Worm (Caenorhabditis elegans): Measurements from ENCODE around the gene T07C4.12.

T07C4.12 gene

ce11 chrIII:10358751-10359150, 26.3 kb upstream of the T07C4.12 start:
- TF ChIP-seq nhr-12 (tag; optimal IDR thresholded peaks at IDR 0.05) (no peak), ces-1 (GFP tag; optimal IDR thresholded peaks at IDR 0.05) (peak; percentile 21), lsy-2 (tag; optimal IDR thresholded peaks at IDR 0.05) (no peak), unc-39 (tag; optimal IDR thresholded peaks at IDR 0.05) (no peak)

DNA sequence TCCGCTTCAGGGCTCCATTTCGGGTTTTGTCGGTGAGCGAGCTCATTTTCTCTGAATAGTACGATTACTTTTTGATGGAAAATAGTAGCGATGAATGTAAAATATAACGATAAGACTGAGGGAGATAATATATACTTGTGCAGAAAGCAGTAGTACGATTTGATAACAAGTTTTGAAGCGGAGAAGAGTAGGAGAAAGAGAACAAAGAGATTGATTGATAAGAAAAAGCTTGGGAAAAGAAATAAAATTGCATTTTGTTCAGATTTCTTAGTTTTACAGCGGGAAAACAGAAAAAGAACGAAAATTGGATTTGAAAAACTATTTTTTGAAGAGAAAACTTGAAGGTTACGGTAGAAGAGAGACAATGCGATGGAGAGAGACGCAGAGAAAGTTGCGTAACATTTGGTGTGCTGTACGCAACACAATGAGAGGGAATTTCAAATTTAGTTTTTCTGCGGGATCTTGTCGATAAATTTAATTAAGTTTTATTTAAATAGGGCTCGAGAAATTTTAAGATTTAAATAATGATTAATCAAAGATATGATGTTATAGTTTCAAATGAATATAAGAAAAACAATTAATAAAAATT, 25.2 kb upstream of the T07C4.12 start, which contains the start of gene umps-1:
TSS of gene umps-1 (minus strand) at position 51 of the 589 bp plus-strand sequence.
- TF ChIP-seq ceh-83 (GFP tag; optimal IDR thresholded peaks at IDR 0.05): no peak
- TF ChIP-seq lsy-2 (tag; optimal IDR thresholded peaks at IDR 0.05): peak; percentile 94
- peak; percentile 93 for TF ChIP-seq zip-8 (tag; optimal IDR thresholded peaks at IDR 0.05)

- TF ChIP-seq pha-4 (tag; optimal IDR thresholded peaks at IDR 0.05) (no peak), snpc-4 (tag; optimal IDR thresholded peaks at IDR 0.05) (no peak), unc-39 (tag; optimal IDR thresholded peaks at IDR 0.05) (no peak), hlh-1 (tag; optimal IDR thresholded peaks at IDR 0.05) (no peak), flh-1 (GFP tag; optimal IDR thresholded peaks at IDR 0.05) (no peak), elt-3 (tag; optimal IDR thresholded peaks at IDR 0.05) (no peak), mls-2 (tag; optimal IDR thresholded peaks at IDR 0.05) (no peak), nhr-2 (tag; optimal IDR thresholded peaks at IDR 0.05) (no peak), ceh-43 (GFP tag; optimal IDR thresholded peaks at IDR 0.05) (no peak), ham-2 (GFP tag; optimal IDR thresholded peaks at IDR 0.05) (no peak), tbx-8 (GFP tag; optimal IDR thresholded peaks at IDR 0.05) (no peak), zip-8 (tag; optimal IDR thresholded peaks at IDR 0.05) (no peak), cnd-1 (tag; optimal IDR thresholded peaks at IDR 0.05) (no peak), nhr-76 (tag; optimal IDR thresholded peaks at IDR 0.05) (no peak), elt-1 (tag; optimal IDR thresholded peaks at IDR 0.05; ENCODE audit: borderline replicate concordance, insufficient read depth) (no peak), ceh-83 (GFP tag; optimal IDR thresholded peaks at IDR 0.05) (no peak)
Measured at ce11 chrIII:10355382-10355781, 22.9 kb upstream of the T07C4.12 start, which contains the start of gene spp-1. Gene spp-1, minus strand, starts transcription at chrIII:10355668.

ce11 chrIII:10354591-10354990, 22.1 kb upstream of the T07C4.12 start:
- TF ChIP-seq elt-3 (tag; optimal IDR thresholded peaks at IDR 0.05) (no peak), mep-1 (tag; optimal IDR thresholded peaks at IDR 0.05) (no peak), zip-8 (tag; optimal IDR thresholded peaks at IDR 0.05) (no peak), nhr-76 (tag; optimal IDR thresholded peaks at IDR 0.05) (no peak), mls-2 (tag; optimal IDR thresholded peaks at IDR 0.05) (no peak), unc-62 (GFP tag; optimal IDR thresholded peaks at IDR 0.05) (no peak), unc-39 (tag; optimal IDR thresholded peaks at IDR 0.05) (no peak), ztf-11 (tag; optimal IDR thresholded peaks at IDR 0.05) (no peak), unc-120 (tag; optimal IDR thresholded peaks at IDR 0.05; ENCODE audit: poor library complexity, severe bottlenecking) (no peak), ceh-83 (GFP tag; optimal IDR thresholded peaks at IDR 0.05) (no peak), nhr-12 (tag; optimal IDR thresholded peaks at IDR 0.05) (no peak), bed-3 (GFP tag; optimal IDR thresholded peaks at IDR 0.05) (no peak), nhr-2 (tag; optimal IDR thresholded peaks at IDR 0.05) (no peak)

DNA sequence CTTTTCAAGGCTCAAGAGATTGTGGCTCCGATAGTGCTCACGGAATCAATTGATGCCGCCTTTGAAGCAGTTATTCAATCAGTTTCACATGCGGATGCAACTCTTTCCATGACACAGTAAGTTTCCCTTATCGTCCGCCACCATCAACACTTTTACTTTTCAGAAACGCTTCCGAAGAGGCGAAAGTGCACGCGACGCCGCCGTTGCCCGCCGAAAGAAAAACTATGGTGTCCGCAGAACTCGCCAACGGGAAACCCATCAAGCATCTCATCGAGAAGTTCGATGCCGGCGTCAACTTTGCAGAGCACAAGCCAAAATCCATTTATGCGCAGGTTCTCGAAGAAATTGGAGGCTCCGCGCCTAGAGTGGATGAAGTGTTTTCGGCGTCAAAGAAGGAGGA, 21.0 kb upstream of the T07C4.12 start:
- TF ChIP-seq lsy-2 (tag; optimal IDR thresholded peaks at IDR 0.05) (no peak), unc-39 (tag; optimal IDR thresholded peaks at IDR 0.05) (no peak), ces-1 (GFP tag; optimal IDR thresholded peaks at IDR 0.05) (no peak), zip-8 (tag; optimal IDR thresholded peaks at IDR 0.05) (no peak), M03D4.4 (tag; optimal IDR thresholded peaks at IDR 0.05) (no peak), sem-2 (GFP tag; optimal IDR thresholded peaks at IDR 0.05) (no peak)

DNA sequence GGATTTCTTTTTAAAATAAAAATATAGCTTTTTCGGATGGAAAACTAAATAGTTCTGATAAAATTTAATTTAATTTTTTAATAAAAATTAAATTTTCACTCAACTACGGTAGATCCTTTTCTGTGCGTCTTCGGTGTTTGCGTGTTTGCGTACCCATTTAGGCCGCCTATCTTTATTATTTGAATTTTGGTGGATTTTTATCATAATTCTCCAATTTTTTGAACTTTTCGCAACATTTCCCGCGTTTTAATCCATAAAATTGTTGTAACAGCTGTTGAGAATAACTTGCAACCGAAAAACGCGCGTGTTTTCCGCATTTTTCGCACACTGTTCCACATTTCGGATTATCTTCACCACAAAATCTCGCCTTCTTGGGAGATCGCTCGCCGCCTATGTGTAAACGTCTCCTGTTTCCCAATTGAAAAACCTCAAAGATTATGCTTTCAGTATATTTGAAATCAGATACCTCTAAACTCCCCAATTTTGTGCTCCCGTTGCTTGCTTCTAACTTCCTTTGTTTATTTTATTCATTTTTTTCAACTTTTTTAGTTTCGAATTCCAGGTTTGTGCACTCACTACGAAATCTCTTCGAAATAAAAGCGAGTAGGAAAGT, 19.2 kb upstream of the T07C4.12 start, which contains the start of gene T07C4.3:
TSS of gene T07C4.3 (plus strand) at position 563 of the 613 bp plus-strand sequence.
- no peak for TF ChIP-seq ztf-11 (tag; optimal IDR thresholded peaks at IDR 0.05)
- no peak for TF ChIP-seq sptf-1 (tag; optimal IDR thresholded peaks at IDR 0.05)
- TF ChIP-seq hlh-1 (tag; optimal IDR thresholded peaks at IDR 0.05): no peak
- TF ChIP-seq M03D4.4 (tag; optimal IDR thresholded peaks at IDR 0.05): no peak
- TF ChIP-seq blmp-1 (tag; optimal IDR thresholded peaks at IDR 0.05): no peak
- no peak for TF ChIP-seq lin-13 (tag; optimal IDR thresholded peaks at IDR 0.05)
- TF ChIP-seq nhr-76 (tag; optimal IDR thresholded peaks at IDR 0.05): no peak
- TF ChIP-seq drap-1 (GFP tag; optimal IDR thresholded peaks at IDR 0.05): no peak
- no peak for TF ChIP-seq flh-1 (GFP tag; optimal IDR thresholded peaks at IDR 0.05)
- TF ChIP-seq snpc-4 (tag; optimal IDR thresholded peaks at IDR 0.05): no peak
- no peak for TF ChIP-seq sem-2 (GFP tag; optimal IDR thresholded peaks at IDR 0.05)
- no peak for TF ChIP-seq unc-62 (GFP tag; optimal IDR thresholded peaks at IDR 0.05)
- no peak for TF ChIP-seq zip-8 (tag; optimal IDR thresholded peaks at IDR 0.05)
- TF ChIP-seq ceh-43 (GFP tag; optimal IDR thresholded peaks at IDR 0.05): no peak
- TF ChIP-seq elt-3 (tag; optimal IDR thresholded peaks at IDR 0.05): no peak
- TF ChIP-seq cnd-1 (tag; optimal IDR thresholded peaks at IDR 0.05): no peak
